Fruit fly (Drosophila melanogaster) whole organism, embryonic: ENCODE measurements around the gene CG43163.

Experiments
- Antp ChIP-seq: fragments of 200-800 bp; sonication (Bioruptor generic); optimal IDR thresholded peaks from 3 replicates; lab custom pipeline; 2016; ENCODE audit warnings: missing biosample characterization, missing genetic modification characterization
- Atf-2 ChIP-seq: fragments of 200-800 bp; sonication (Bioruptor generic); optimal IDR thresholded peaks from 2 replicates; lab custom pipeline; 2016; ENCODE audit warnings: missing biosample characterization, missing genetic modification characterization
- Atf6 ChIP-seq: fragments of 200-800 bp; sonication (Bioruptor generic); IDR thresholded peaks from 2 replicates; pipeline ENCODE4 v1.3.6; 2022; ENCODE audit warnings: missing biosample characterization, missing genetic modification characterization
- B-H2 ChIP-seq: fragments of 200-800 bp; sonication (Bioruptor generic); optimal IDR thresholded peaks from 2 replicates; lab custom pipeline; 2018; ENCODE audit warnings: missing biosample characterization, mild to moderate bottlenecking, missing genetic modification characterization
- CG11456 ChIP-seq: fragments of 200-800 bp; sonication (Bioruptor generic); IDR thresholded peaks from 3 replicates; pipeline ENCODE4 v1.3.6; 2022; ENCODE audit warnings: missing biosample characterization, missing genetic modification characterization
- CG11560 ChIP-seq: fragments of 200-800 bp; sonication (Bioruptor generic); IDR thresholded peaks from 3 replicates; pipeline ENCODE4 v1.3.6; 2022; ENCODE audit warnings: missing biosample characterization, missing genetic modification characterization
- CG12744 ChIP-seq: fragments of 200-800 bp; sonication (Bioruptor generic); optimal IDR thresholded peaks from 2 replicates; lab custom pipeline; 2016; ENCODE audit warnings: missing biosample characterization, missing genetic modification characterization
- CG13894 ChIP-seq: fragments of 200-800 bp; sonication (Bioruptor generic); optimal IDR thresholded peaks from 3 replicates; lab custom pipeline; 2018; ENCODE audit warnings: missing biosample characterization, mild to moderate bottlenecking, missing genetic modification characterization, moderate library complexity
- CG14965 ChIP-seq: fragments of 200-800 bp; sonication (Bioruptor generic); optimal IDR thresholded peaks from 2 replicates; lab custom pipeline; 2016; ENCODE audit warnings: missing biosample characterization, missing genetic modification characterization, borderline replicate concordance
- CG15479 ChIP-seq: fragments of 200-800 bp; sonication (Bioruptor generic); optimal IDR thresholded peaks from 3 replicates; lab custom pipeline; 2019; ENCODE audit warnings: missing biosample characterization, mild to moderate bottlenecking, missing genetic modification characterization, moderate library complexity
- CG1647 ChIP-seq: fragments of 200-800 bp; sonication (Bioruptor generic); optimal IDR thresholded peaks from 3 replicates; lab custom pipeline; 2016; ENCODE audit warnings: missing biosample characterization, missing genetic modification characterization
- CG16863 ChIP-seq: fragments of 200-800 bp; sonication (Bioruptor generic); optimal IDR thresholded peaks from 3 replicates; lab custom pipeline; 2016; ENCODE audit warnings: missing biosample characterization, missing genetic modification characterization
- CG17186 ChIP-seq: fragments of 200-800 bp; sonication (Bioruptor generic); optimal IDR thresholded peaks from 3 replicates; lab custom pipeline; 2017; ENCODE audit warnings: missing biosample characterization, missing genetic modification reagents, missing genetic modification characterization
- CG18262 ChIP-seq: fragments of 200-800 bp; optimal IDR thresholded peaks from 3 replicates; lab custom pipeline; 2019; ENCODE audit warnings: missing biosample characterization, mild to moderate bottlenecking, missing genetic modification characterization, moderate library complexity
- CG18476 ChIP-seq: fragments of 200-800 bp; sonication (Bioruptor generic); optimal IDR thresholded peaks from 2 replicates; lab custom pipeline; 2016; ENCODE audit warnings: missing biosample characterization, mild to moderate bottlenecking, missing genetic modification characterization
- CG18619 ChIP-seq: fragments of 200-800 bp; sonication (Bioruptor generic); optimal IDR thresholded peaks from 3 replicates; lab custom pipeline; 2017; ENCODE audit warnings: missing biosample characterization, mild to moderate bottlenecking, missing genetic modification characterization
- CG33213 ChIP-seq: fragments of 200-800 bp; sonication (Bioruptor generic); optimal IDR thresholded peaks from 3 replicates; lab custom pipeline; 2016; ENCODE audit warnings: missing biosample characterization, missing genetic modification characterization
- CG34376 ChIP-seq: fragments of 200-800 bp; sonication (Bioruptor generic); optimal IDR thresholded peaks from 2 replicates; lab custom pipeline; 2018; ENCODE audit warnings: missing biosample characterization, mild to moderate bottlenecking, missing genetic modification characterization
- CG34422 ChIP-seq: fragments of 200-800 bp; sonication (Bioruptor generic); IDR thresholded peaks from 3 replicates; pipeline ENCODE4 v1.3.6; 2022; ENCODE audit warnings: missing biosample characterization, missing genetic modification characterization
- CG4617 ChIP-seq: fragments of 200-800 bp; sonication (Bioruptor generic); optimal IDR thresholded peaks from 3 replicates; lab custom pipeline; 2016; ENCODE audit warnings: missing biosample characterization, missing genetic modification characterization, borderline replicate concordance
- CG7357 ChIP-seq: fragments of 200-800 bp; sonication (Bioruptor generic); IDR thresholded peaks from 3 replicates; pipeline ENCODE4 v1.3.6; 2022; ENCODE audit warnings: missing biosample characterization, missing genetic modification characterization
- CG8478 ChIP-seq: fragments of >200 bp; optimal IDR thresholded peaks from 2 replicates; lab custom pipeline; 2018
- CG9932 ChIP-seq: fragments of 200-800 bp; sonication (Bioruptor generic); IDR thresholded peaks from 2 replicates; pipeline ENCODE4 v1.3.6; 2022; ENCODE audit warnings: missing biosample characterization, missing genetic modification characterization
- Doc2 ChIP-seq: fragments of 200-800 bp; sonication (Bioruptor generic); IDR thresholded peaks from 2 replicates; pipeline ENCODE4 v1.3.6; 2022; ENCODE audit warnings: missing biosample characterization, missing genetic modification characterization
- Gug ChIP-seq: fragments of 200-800 bp; sonication (Bioruptor generic); IDR thresholded peaks from 4 replicates; pipeline ENCODE4 v1.3.6; 2022; ENCODE audit warnings: missing biosample characterization, missing genetic modification characterization
- H2.0 ChIP-seq: fragments of 200-800 bp; sonication (Bioruptor generic); IDR thresholded peaks from 2 replicates; pipeline ENCODE4 v1.3.6; 2022; ENCODE audit warnings: missing biosample characterization, missing genetic modification characterization
- HmgZ ChIP-seq: fragments of 200-800 bp; sonication (Bioruptor generic); optimal IDR thresholded peaks from 2 replicates; lab custom pipeline; 2018; ENCODE audit warnings: missing biosample characterization, mild to moderate bottlenecking, missing genetic modification characterization
- Nf-YB ChIP-seq: fragments of 200-800 bp; sonication (Bioruptor generic); optimal IDR thresholded peaks from 3 replicates; lab custom pipeline; 2019; ENCODE audit warnings: missing biosample characterization, mild to moderate bottlenecking, missing genetic modification characterization, moderate library complexity
- Ptx1 ChIP-seq: fragments of 200-800 bp; sonication (Bioruptor generic); IDR thresholded peaks from 2 replicates; pipeline ENCODE4 v1.3.6; 2022; ENCODE audit warnings: missing biosample characterization, missing genetic modification characterization
- Ssrp ChIP-seq: fragments of 200-800 bp; sonication (Bioruptor generic); optimal IDR thresholded peaks from 2 replicates; lab custom pipeline; 2018; ENCODE audit warnings: missing biosample characterization, mild to moderate bottlenecking, missing genetic modification characterization, moderate library complexity
- Taf1 ChIP-seq: fragments of 200-800 bp; sonication (Bioruptor generic); IDR thresholded peaks from 2 replicates; pipeline ENCODE4 v1.3.6; 2022; ENCODE audit warnings: missing biosample characterization, missing genetic modification characterization
- Vsx1 ChIP-seq: fragments of 200-800 bp; sonication (Bioruptor generic); optimal IDR thresholded peaks from 2 replicates; lab custom pipeline; 2017; ENCODE audit warnings: missing biosample characterization, mild to moderate bottlenecking, missing genetic modification characterization, missing genetic modification reagents
- ci ChIP-seq: fragments of 200-800 bp; sonication (Bioruptor generic); IDR thresholded peaks from 3 replicates; pipeline ENCODE4 v1.3.6; 2022; ENCODE audit warnings: missing biosample characterization, missing genetic modification characterization
- crp ChIP-seq, 2 experiments: fragments of 200-800 bp; sonication (Bioruptor generic); optimal IDR thresholded peaks; 2 replicates in 1 of 2; 3 replicates in 1 of 2; lab custom pipeline; 2017; ENCODE audit warnings: missing biosample characterization in 2 of 2, missing genetic modification characterization in 2 of 2, mild to moderate bottlenecking in 1 of 2, moderate library complexity in 1 of 2
- fd3F ChIP-seq: fragments of 200-800 bp; sonication (Bioruptor generic); optimal IDR thresholded peaks from 2 replicates; lab custom pipeline; 2018; ENCODE audit warnings: missing biosample characterization, mild to moderate bottlenecking, missing genetic modification characterization, moderate library complexity
- fd64A ChIP-seq: fragments of 200-800 bp; sonication (Bioruptor generic); optimal IDR thresholded peaks from 3 replicates; lab custom pipeline; 2018; ENCODE audit warnings: missing biosample characterization, mild to moderate bottlenecking, missing genetic modification characterization
- gfzf ChIP-seq: fragments of 200-800 bp; sonication (Bioruptor generic); optimal IDR thresholded peaks from 2 replicates; lab custom pipeline; 2016; ENCODE audit warnings: missing biosample characterization, mild to moderate bottlenecking, missing genetic modification characterization, moderate library complexity
- lilli ChIP-seq: fragments of 200-800 bp; sonication (Bioruptor generic); optimal IDR thresholded peaks from 3 replicates; lab custom pipeline; 2016; ENCODE audit warnings: missing biosample characterization, missing genetic modification characterization
- lmd ChIP-seq: fragments of 200-800 bp; sonication (Bioruptor generic); IDR thresholded peaks from 2 replicates; pipeline ENCODE4 v1.3.6; 2022; ENCODE audit warnings: missing biosample characterization, missing genetic modification characterization
- tio ChIP-seq: fragments of 200-800 bp; sonication (Bioruptor generic); optimal IDR thresholded peaks from 2 replicates; lab custom pipeline; 2017; ENCODE audit warnings: missing biosample characterization, missing genetic modification characterization, inconsistent platforms
- trh ChIP-seq: fragments of 200-800 bp; sonication (Bioruptor generic); optimal IDR thresholded peaks from 2 replicates; lab custom pipeline; 2016; ENCODE audit warnings: missing biosample characterization, missing genetic modification characterization
- vfl ChIP-seq: fragments of 200-800 bp; sonication (Bioruptor generic); optimal IDR thresholded peaks from 2 replicates; lab custom pipeline; 2016; ENCODE audit warnings: missing biosample characterization, missing genetic modification characterization
- wor ChIP-seq: fragments of 200-800 bp; sonication (Bioruptor generic); IDR thresholded peaks from 2 replicates; pipeline ENCODE4 v1.3.6; 2022; ENCODE audit warnings: missing biosample characterization, missing genetic modification characterization

The CG43163 gene

dm6 chr3L:8445027-8445426 is 61.9 kb downstream of the CG43163 start (continued):
- TF ChIP-seq fd3F (GFP tag; lab: Kevin White, UChicago): no peak
- TF ChIP-seq ci (GFP tag; lab: Robert Waterston, UW): no peak
- TF ChIP-seq fd64A (GFP tag; lab: Kevin White, UChicago): no peak
- TF ChIP-seq Gug (GFP tag; lab: Robert Waterston, UW): 0 out of 4 replicates have a peak, but pooled peaks have one; percentile 39
- TF ChIP-seq CG13894 (tag; lab: Kevin White, UChicago): no peak
- TF ChIP-seq CG34376 (GFP tag; lab: Kevin White, UChicago): no peak
- TF ChIP-seq CG16863: no peak
- peak; percentile 55 for TF ChIP-seq H2.0 (GFP tag; lab: Robert Waterston, UW)
- no peak for TF ChIP-seq wor
- no peak for TF ChIP-seq Vsx1 (GFP tag; lab: Kevin White, UChicago)
- TF ChIP-seq CG9932 (GFP tag; lab: Robert Waterston, UW): no peak
- no peak for TF ChIP-seq Nf-YB
- no peak for TF ChIP-seq CG8478 (lab: Kevin White, UChicago)
- TF ChIP-seq HmgZ (tag; lab: Kevin White, UChicago): no peak
- no peak for TF ChIP-seq CG17186 (GFP tag; lab: Kevin White, UChicago)
- TF ChIP-seq Antp: no peak
- no peak for TF ChIP-seq tio
- TF ChIP-seq CG34422: 0 out of 3 replicates have a peak, but pooled peaks have one; percentile 50
- TF ChIP-seq Doc2 (GFP tag; lab: Robert Waterston, UW): no peak
- no peak for TF ChIP-seq Taf1 (GFP tag; lab: Robert Waterston, UW)
- no peak for TF ChIP-seq gfzf (GFP tag; lab: Kevin White, UChicago)
- peak; percentile 50 for TF ChIP-seq lmd
- no peak for TF ChIP-seq CG15479 (GFP tag; lab: Kevin White, UChicago)
- TF ChIP-seq CG12744 (GFP tag; lab: Kevin White, UChicago): no peak
- peak; percentile 77 for TF ChIP-seq CG18262 (tag; lab: Kevin White, UChicago)
- no peak for TF ChIP-seq Atf-2 (GFP tag; lab: Kevin White, UChicago)
- TF ChIP-seq CG11560: no peak
- no peak for TF ChIP-seq vfl
- no peak for TF ChIP-seq CG11456 (GFP tag; lab: Robert Waterston, UW)
- no peak for TF ChIP-seq CG1647 (GFP tag; lab: Kevin White, UChicago)
- no peak for TF ChIP-seq CG18476 (GFP tag; lab: Kevin White, UChicago)
- TF ChIP-seq crp (GFP tag; optimal IDR thresholded peaks at IDR 0.05; lab: Kevin White, UChicago): no peak
- TF ChIP-seq CG4617 (GFP tag; lab: Kevin White, UChicago): no peak
- TF ChIP-seq Ptx1: peak; percentile 54
- TF ChIP-seq Atf6 (GFP tag; lab: Robert Waterston, UW): no peak
- no peak for TF ChIP-seq CG33213 (GFP tag; lab: Kevin White, UChicago)
- TF ChIP-seq CG7357: no peak
- no peak for TF ChIP-seq CG18619
- no peak for TF ChIP-seq B-H2 (GFP tag; lab: Kevin White, UChicago)
- TF ChIP-seq trh (GFP tag; lab: Kevin White, UChicago): no peak
- TF ChIP-seq Ssrp (tag; lab: Kevin White, UChicago): peak; percentile 8
- no peak for TF ChIP-seq CG14965 (GFP tag; lab: Kevin White, UChicago)
- TF ChIP-seq lilli (GFP tag; lab: Kevin White, UChicago): no peak
